Worm (Caenorhabditis elegans) whole organism, L2 larva: ENCODE measurements around the gene Y4C6B.3.

Experiments used
- F13H6.1 ChIP-seq: sonication (generic microtip); optimal IDR thresholded peaks from 2 replicates; lab custom pipeline; 2016; ENCODE audit warnings: missing genetic modification characterization, missing compliant biosample characterization
- aly-2 ChIP-seq: fragments of 150-350 bp; optimal IDR thresholded peaks from 2 replicates; lab custom pipeline; 2014; ENCODE audit warnings: missing biosample characterization, missing genetic modification characterization
- ama-1 ChIP-seq: fragments of 150-350 bp; optimal IDR thresholded peaks from 2 replicates; lab custom pipeline; 2018; ENCODE audit warnings: inconsistent platforms
- ceh-82 ChIP-seq: fragments of 150-350 bp; optimal IDR thresholded peaks from 2 replicates; lab custom pipeline; 2014; ENCODE audit warnings: missing biosample characterization, missing genetic modification characterization
- crh-2 ChIP-seq: sonication (generic microtip); optimal IDR thresholded peaks from 2 replicates; lab custom pipeline; 2017; ENCODE audit warnings: missing biosample characterization, missing genetic modification characterization
- egl-27 ChIP-seq: sonication (generic microtip); optimal IDR thresholded peaks from 3 replicates; lab custom pipeline; 2017; ENCODE audit warnings: missing biosample characterization, missing genetic modification reagents, missing genetic modification characterization
- lin-13 ChIP-seq: fragments of 150-350 bp; optimal IDR thresholded peaks from 2 replicates; lab custom pipeline; 2014; ENCODE audit warnings: missing biosample characterization, missing genetic modification reagents, missing genetic modification characterization
- lin-39 ChIP-seq: fragments of 150-350 bp; optimal IDR thresholded peaks from 2 replicates; lab custom pipeline; 2014; ENCODE audit warnings: missing biosample characterization, missing genetic modification reagents, missing genetic modification characterization
- mbf-1 ChIP-seq: sonication (generic microtip); optimal IDR thresholded peaks from 2 replicates; lab custom pipeline; 2017; ENCODE audit warnings: missing biosample characterization, missing genetic modification characterization
- nhr-11 ChIP-seq: fragments of 150-350 bp; optimal IDR thresholded peaks from 2 replicates; lab custom pipeline; 2014; ENCODE audit warnings: missing biosample characterization, missing genetic modification characterization
- sem-4 ChIP-seq: fragments of 150-350 bp; optimal IDR thresholded peaks from 2 replicates; lab custom pipeline; 2014; ENCODE audit warnings: missing biosample characterization, missing genetic modification reagents, missing genetic modification characterization
- snpc-4 ChIP-seq: fragments of 150-350 bp; optimal IDR thresholded peaks from 2 replicates; lab custom pipeline; 2014; ENCODE audit warnings: missing biosample characterization, missing genetic modification characterization
- unc-62 ChIP-seq: fragments of 150-350 bp; optimal IDR thresholded peaks from 2 replicates; lab custom pipeline; 2014; ENCODE audit warnings: missing biosample characterization, missing genetic modification reagents, missing genetic modification characterization
- zag-1 ChIP-seq: fragments of 150-350 bp; optimal IDR thresholded peaks from 2 replicates; lab custom pipeline; 2014; ENCODE audit warnings: missing biosample characterization, missing genetic modification characterization

DNA sequence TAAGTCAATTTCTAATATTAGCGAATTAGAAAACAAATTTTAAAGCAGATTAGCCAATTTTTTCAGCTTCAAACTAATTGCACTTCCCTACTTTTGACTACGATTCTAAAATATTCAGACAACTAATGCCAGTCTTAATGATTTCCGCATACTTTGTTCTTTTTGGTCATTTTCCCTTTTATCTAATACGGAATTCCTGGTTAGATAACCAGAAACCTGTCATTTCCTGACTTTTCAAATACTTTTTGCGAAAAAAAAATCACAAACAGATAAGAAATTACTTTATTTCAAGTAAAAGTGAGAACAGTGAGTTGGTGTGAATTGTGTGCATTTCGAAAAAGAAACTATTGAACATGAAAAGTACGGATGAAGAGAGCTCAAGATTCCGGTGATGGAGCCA, 47.9 kb downstream of the Y4C6B.3 start:
- no peak for TF ChIP-seq crh-2 (tag; lab: Kevin White, UChicago)
- TF ChIP-seq lin-39 (tag; lab: Kevin White, UChicago), result no peak
- TF ChIP-seq snpc-4, result no peak
- TF ChIP-seq unc-62 (GFP tag; lab: Kevin White, UChicago), result no peak
- TF ChIP-seq F13H6.1 (tag; lab: Kevin White, UChicago), result no peak
- no peak for TF ChIP-seq mbf-1 (tag; lab: Kevin White, UChicago)
- TF ChIP-seq aly-2 (tag; lab: Kevin White, UChicago), result no peak
- TF ChIP-seq zag-1 (tag; lab: Kevin White, UChicago), result no peak
- TF ChIP-seq egl-27 (tag; lab: Kevin White, UChicago), result no peak
- no peak for TF ChIP-seq nhr-11 (tag; lab: Kevin White, UChicago)
- no peak for TF ChIP-seq sem-4 (tag; lab: Kevin White, UChicago)
- TF ChIP-seq lin-13 (GFP tag; lab: Kevin White, UChicago), result no peak
- no peak for TF ChIP-seq ceh-82
- no peak for TF ChIP-seq ama-1 (lab: Kevin White, UChicago)
